Fruit fly (Drosophila melanogaster) whole organism, adult: ENCODE results near the gene CG1544.

Experiments used
- CG11617 ChIP-seq: fragments of 200-800 bp; sonication (Bioruptor generic); optimal IDR thresholded peaks from 2 replicates; lab custom pipeline; 2017; ENCODE audit warnings: mild to moderate bottlenecking, missing biosample characterization, missing genetic modification reagents, missing genetic modification characterization
- CG12768 ChIP-seq: fragments of 200-800 bp; sonication (Bioruptor generic); optimal IDR thresholded peaks from 2 replicates; lab custom pipeline; 2017; ENCODE audit warnings: missing biosample characterization, missing genetic modification characterization, mild to moderate bottlenecking, moderate library complexity, missing genetic modification reagents
- CG14711 ChIP-seq: fragments of 200-800 bp; sonication (Bioruptor generic); optimal IDR thresholded peaks from 2 replicates; lab custom pipeline; 2018; ENCODE audit warnings: missing biosample characterization, mild to moderate bottlenecking, missing genetic modification characterization, moderate library complexity
- CG1620 ChIP-seq: fragments of 200-800 bp; sonication (Bioruptor generic); optimal IDR thresholded peaks from 2 replicates; lab custom pipeline; 2016; ENCODE audit warnings: missing biosample characterization, missing genetic modification characterization
- CG33017 ChIP-seq: fragments of 200-800 bp; sonication (Bioruptor generic); optimal IDR thresholded peaks from 2 replicates; lab custom pipeline; 2018; ENCODE audit warnings: missing biosample characterization, mild to moderate bottlenecking, missing genetic modification characterization, moderate library complexity
- CG5204 ChIP-seq: fragments of 200-800 bp; sonication (Bioruptor generic); optimal IDR thresholded peaks from 2 replicates; lab custom pipeline; 2016; ENCODE audit warnings: missing biosample characterization, missing genetic modification characterization
- CG7045 ChIP-seq: fragments of 200-800 bp; sonication (Bioruptor generic); optimal IDR thresholded peaks from 2 replicates; lab custom pipeline; 2017; ENCODE audit warnings: missing biosample characterization, mild to moderate bottlenecking, missing genetic modification characterization
- CG7101 ChIP-seq: fragments of 200-800 bp; sonication (Bioruptor generic); optimal IDR thresholded peaks from 2 replicates; lab custom pipeline; 2018; ENCODE audit warnings: missing biosample characterization, mild to moderate bottlenecking, missing genetic modification characterization, moderate library complexity
- Clk ChIP-seq: fragments of 200-800 bp; sonication (Bioruptor generic); optimal IDR thresholded peaks from 2 replicates; lab custom pipeline; 2017; ENCODE audit warnings: missing biosample characterization, missing genetic modification characterization
- Crg-1 ChIP-seq: fragments of 200-800 bp; sonication (Bioruptor generic); optimal IDR thresholded peaks from 2 replicates; lab custom pipeline; 2016; ENCODE audit warnings: missing biosample characterization, missing genetic modification characterization
- Hr96 ChIP-seq: fragments of 200-800 bp; sonication (Bioruptor generic); optimal IDR thresholded peaks from 2 replicates; lab custom pipeline; 2016; ENCODE audit warnings: missing biosample characterization, missing genetic modification characterization
- Mnt ChIP-seq: fragments of 200-800 bp; sonication (Bioruptor generic); optimal IDR thresholded peaks from 2 replicates; lab custom pipeline; 2016; ENCODE audit warnings: missing biosample characterization, mild to moderate bottlenecking, missing genetic modification characterization
- bab1 ChIP-seq: fragments of 200-800 bp; sonication (Bioruptor generic); optimal IDR thresholded peaks from 3 replicates; lab custom pipeline; 2019; ENCODE audit warnings: missing biosample characterization, mild to moderate bottlenecking, missing genetic modification characterization, moderate library complexity
- cic ChIP-seq: fragments of 200-800 bp; sonication (Bioruptor generic); optimal IDR thresholded peaks from 2 replicates; lab custom pipeline; 2017; ENCODE audit warnings: missing biosample characterization, mild to moderate bottlenecking, missing genetic modification characterization, moderate library complexity
- cnc ChIP-seq, 2 experiments: fragments of >200 bp; optimal IDR thresholded peaks; 2 replicates each; lab custom pipeline; 2017
- kay ChIP-seq: fragments of 200-800 bp; sonication (Bioruptor generic); peaks from one replicate; lab custom pipeline; 2016; ENCODE audit warnings: missing biosample characterization, missing genetic modification characterization, borderline replicate concordance
- ovo ChIP-seq: fragments of 200-800 bp; sonication (Bioruptor generic); optimal IDR thresholded peaks from 2 replicates; lab custom pipeline; 2016; ENCODE audit warnings: missing biosample characterization, missing genetic modification characterization
- pad ChIP-seq: fragments of 200-800 bp; sonication (Bioruptor generic); optimal IDR thresholded peaks from 3 replicates; lab custom pipeline; 2017; ENCODE audit warnings: missing biosample characterization, missing genetic modification characterization, mild to moderate bottlenecking, moderate library complexity, missing genetic modification reagents
- tj ChIP-seq: fragments of 200-800 bp; sonication (Bioruptor generic); optimal IDR thresholded peaks from 3 replicates; lab custom pipeline; 2017; ENCODE audit warnings: missing biosample characterization, mild to moderate bottlenecking, missing genetic modification characterization, moderate library complexity
- toe ChIP-seq: fragments of 200-800 bp; sonication (Bioruptor generic); optimal IDR thresholded peaks from 2 replicates; lab custom pipeline; 2016; ENCODE audit warnings: missing biosample characterization, missing genetic modification characterization

Gene CG1544

DNA sequence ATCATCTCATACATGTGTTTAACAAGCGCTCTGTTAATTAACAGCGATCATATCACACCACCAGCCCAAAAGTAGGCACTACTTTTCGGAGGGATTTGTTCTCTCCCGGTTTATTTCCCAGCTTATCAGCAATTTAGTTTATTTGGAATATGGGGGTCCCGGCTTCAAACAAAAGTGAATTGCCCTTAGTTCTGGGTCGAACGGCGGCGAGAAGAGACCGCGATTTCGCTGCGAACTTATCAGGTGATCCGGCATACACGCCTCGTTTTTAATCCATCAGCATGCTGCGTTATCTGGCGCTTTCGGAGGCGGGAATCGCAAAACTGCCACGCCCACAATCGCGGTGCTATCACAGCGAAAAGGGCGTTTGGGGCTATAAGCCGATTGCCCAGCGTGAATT is at the start of gene CG1544:
Gene CG1544 (plus strand): TSS at position 186 of the 400 bp plus-strand sequence.
- no peak for TF ChIP-seq CG7045 (GFP tag; lab: Kevin White, UChicago)
- TF ChIP-seq CG11617 (GFP tag; lab: Kevin White, UChicago), result no peak
- TF ChIP-seq kay (GFP tag; lab: Kevin White, UChicago), result no peak
- TF ChIP-seq Clk, result no peak
- no peak for TF ChIP-seq CG14711 (tag; lab: Kevin White, UChicago)
- TF ChIP-seq cnc (optimal IDR thresholded peaks at IDR 0.05; lab: Kevin White, UChicago), result no peak
- no peak for TF ChIP-seq pad (GFP tag; lab: Kevin White, UChicago)
- TF ChIP-seq Crg-1 (GFP tag; lab: Kevin White, UChicago), result no peak
- no peak for TF ChIP-seq ovo (GFP tag; lab: Kevin White, UChicago)
- peak; percentile 27 for TF ChIP-seq tj (GFP tag; lab: Kevin White, UChicago)
- TF ChIP-seq cic, result peak; percentile 61
- no peak for TF ChIP-seq toe
- TF ChIP-seq bab1 (GFP tag; lab: Kevin White, UChicago), result peak; percentile 61
- TF ChIP-seq CG5204 (GFP tag; lab: Kevin White, UChicago), result no peak
- TF ChIP-seq CG7101, result no peak
- peak; percentile 53 for TF ChIP-seq Mnt (GFP tag; lab: Kevin White, UChicago)
- TF ChIP-seq CG33017, result no peak
- TF ChIP-seq CG1620, result no peak
- no peak for TF ChIP-seq Hr96 (GFP tag; lab: Kevin White, UChicago)
- TF ChIP-seq CG12768, result peak; percentile 22

dm6 chr3R:31146920-31147319 is 49.8 kb upstream of the CG1544 start:
- TF ChIP-seq kay (GFP tag; lab: Kevin White, UChicago), result peak; percentile 20
- no peak for TF ChIP-seq CG33017

- no peak for TF ChIP-seq CG7045 (GFP tag; lab: Kevin White, UChicago)
- no peak for TF ChIP-seq CG12768
- TF ChIP-seq CG14711 (tag; lab: Kevin White, UChicago), result no peak
- TF ChIP-seq cic, result no peak
- no peak for TF ChIP-seq CG11617 (GFP tag; lab: Kevin White, UChicago)
- TF ChIP-seq Crg-1 (GFP tag; lab: Kevin White, UChicago), result no peak
Measured at dm6 chr3R:31168429-31168828, 28.3 kb upstream of the CG1544 start.

- TF ChIP-seq Hr96 (GFP tag; lab: Kevin White, UChicago) (peak; percentile 56), toe (peak; percentile 76), CG12768 (no peak), pad (GFP tag; lab: Kevin White, UChicago) (peak; percentile 53), CG7045 (GFP tag; lab: Kevin White, UChicago) (peak; percentile 84), Clk (peak; percentile 52), bab1 (GFP tag; lab: Kevin White, UChicago) (no peak), CG11617 (GFP tag; lab: Kevin White, UChicago) (peak; percentile 39), tj (GFP tag; lab: Kevin White, UChicago) (no peak), CG1620 (peak; percentile 39), ovo (GFP tag; lab: Kevin White, UChicago) (peak; percentile 26), CG7101 (peak; percentile 22), cnc (optimal IDR thresholded peaks at IDR 0.05; lab: Kevin White, UChicago) (no peak), CG14711 (tag; lab: Kevin White, UChicago) (no peak), CG5204 (GFP tag; lab: Kevin White, UChicago) (peak; percentile 27), Crg-1 (GFP tag; lab: Kevin White, UChicago) (peak; percentile 50), Mnt (GFP tag; lab: Kevin White, UChicago) (peak; percentile 39), kay (GFP tag; lab: Kevin White, UChicago) (peak; percentile 74), cic (peak; percentile 34), CG33017 (peak; percentile 10)
Measured at dm6 chr3R:31168968-31169367, 27.7 kb upstream of the CG1544 start, which contains the start of gene stops. stops (minus strand) TSS chr3R:31169106.

DNA sequence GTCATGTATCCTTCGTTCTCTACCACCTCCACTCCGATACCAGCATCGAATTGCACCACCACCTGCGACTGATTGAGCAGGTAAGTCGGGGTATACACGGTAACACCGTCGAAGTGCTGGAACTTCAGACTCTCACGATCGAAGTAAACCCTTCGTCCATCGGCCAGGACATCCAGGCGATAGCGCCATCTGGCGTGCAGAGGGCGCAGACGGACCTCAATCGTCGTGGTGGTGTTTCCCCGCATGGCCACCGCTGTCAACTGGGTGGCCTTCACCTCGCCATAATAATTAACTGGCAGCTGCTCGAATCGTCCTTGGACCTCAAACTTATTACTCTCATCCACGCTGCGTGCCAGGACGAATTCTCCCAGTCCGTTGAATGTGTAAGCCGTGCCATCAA is 14.9 kb upstream of the CG1544 start:
- no peak for TF ChIP-seq CG11617 (GFP tag; lab: Kevin White, UChicago)
- no peak for TF ChIP-seq Crg-1 (GFP tag; lab: Kevin White, UChicago)
- no peak for TF ChIP-seq cic
- TF ChIP-seq Hr96 (GFP tag; lab: Kevin White, UChicago), result no peak

DNA sequence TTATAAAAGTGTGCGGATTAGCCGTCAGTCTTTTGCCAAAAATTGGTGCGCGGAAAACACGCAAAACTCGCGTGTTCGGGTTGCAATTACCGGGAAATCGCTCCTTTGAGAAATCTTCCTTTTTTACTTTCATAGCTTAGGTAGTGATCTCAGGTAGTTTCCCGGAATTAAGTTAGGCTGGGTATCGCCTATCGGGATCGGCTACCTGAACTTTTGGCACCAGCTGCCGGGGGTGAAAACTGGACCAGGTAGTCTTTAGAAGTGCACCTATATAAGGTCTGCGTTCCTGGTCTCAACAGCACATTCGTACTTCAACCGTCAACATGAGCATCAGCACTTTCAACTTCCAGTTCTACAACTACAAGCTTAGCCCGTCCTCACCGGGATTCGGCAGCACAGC is 3.7 kb upstream of the CG1544 start, which contains the start of gene bnk:
Gene bnk (plus strand): TSS at position 301 of the 400 bp plus-strand sequence.
- TF ChIP-seq bab1 (GFP tag; lab: Kevin White, UChicago) (no peak), cnc (optimal IDR thresholded peaks at IDR 0.05; lab: Kevin White, UChicago) (no peak), CG14711 (tag; lab: Kevin White, UChicago) (no peak), tj (GFP tag; lab: Kevin White, UChicago) (no peak)

dm6 chr3R:31194627-31195026 is 2.1 kb upstream of the CG1544 start:
- TF ChIP-seq CG7045 (GFP tag; lab: Kevin White, UChicago) (no peak), Hr96 (GFP tag; lab: Kevin White, UChicago) (peak; percentile 17), ovo (GFP tag; lab: Kevin White, UChicago) (peak; percentile 65), cic (peak; percentile 46), Clk (no peak), CG11617 (GFP tag; lab: Kevin White, UChicago) (no peak)
